Fruit fly (Drosophila melanogaster) whole organism, adult: Measurements from ENCODE around the gene Lcp65Ac.

ENCODE experiments used
- CG11617 ChIP-seq: fragments of 200-800 bp; sonication (Bioruptor generic); optimal IDR thresholded peaks from 2 replicates; lab custom pipeline; 2017; ENCODE audit warnings: mild to moderate bottlenecking, missing biosample characterization, missing genetic modification reagents, missing genetic modification characterization
- CG12768 ChIP-seq: fragments of 200-800 bp; sonication (Bioruptor generic); optimal IDR thresholded peaks from 2 replicates; lab custom pipeline; 2017; ENCODE audit warnings: missing biosample characterization, missing genetic modification characterization, mild to moderate bottlenecking, moderate library complexity, missing genetic modification reagents
- CG14711 ChIP-seq: fragments of 200-800 bp; sonication (Bioruptor generic); optimal IDR thresholded peaks from 2 replicates; lab custom pipeline; 2018; ENCODE audit warnings: missing biosample characterization, mild to moderate bottlenecking, missing genetic modification characterization, moderate library complexity
- CG1620 ChIP-seq: fragments of 200-800 bp; sonication (Bioruptor generic); optimal IDR thresholded peaks from 2 replicates; lab custom pipeline; 2016; ENCODE audit warnings: missing biosample characterization, missing genetic modification characterization
- CG33017 ChIP-seq: fragments of 200-800 bp; sonication (Bioruptor generic); optimal IDR thresholded peaks from 2 replicates; lab custom pipeline; 2018; ENCODE audit warnings: missing biosample characterization, mild to moderate bottlenecking, missing genetic modification characterization, moderate library complexity
- CG5204 ChIP-seq: fragments of 200-800 bp; sonication (Bioruptor generic); optimal IDR thresholded peaks from 2 replicates; lab custom pipeline; 2016; ENCODE audit warnings: missing biosample characterization, missing genetic modification characterization
- CG7045 ChIP-seq: fragments of 200-800 bp; sonication (Bioruptor generic); optimal IDR thresholded peaks from 2 replicates; lab custom pipeline; 2017; ENCODE audit warnings: missing biosample characterization, mild to moderate bottlenecking, missing genetic modification characterization
- CG7101 ChIP-seq: fragments of 200-800 bp; sonication (Bioruptor generic); optimal IDR thresholded peaks from 2 replicates; lab custom pipeline; 2018; ENCODE audit warnings: missing biosample characterization, mild to moderate bottlenecking, missing genetic modification characterization, moderate library complexity
- Clk ChIP-seq: fragments of 200-800 bp; sonication (Bioruptor generic); optimal IDR thresholded peaks from 2 replicates; lab custom pipeline; 2017; ENCODE audit warnings: missing biosample characterization, missing genetic modification characterization
- Crg-1 ChIP-seq: fragments of 200-800 bp; sonication (Bioruptor generic); optimal IDR thresholded peaks from 2 replicates; lab custom pipeline; 2016; ENCODE audit warnings: missing biosample characterization, missing genetic modification characterization
- Hr96 ChIP-seq: fragments of 200-800 bp; sonication (Bioruptor generic); optimal IDR thresholded peaks from 2 replicates; lab custom pipeline; 2016; ENCODE audit warnings: missing biosample characterization, missing genetic modification characterization
- Mnt ChIP-seq: fragments of 200-800 bp; sonication (Bioruptor generic); optimal IDR thresholded peaks from 2 replicates; lab custom pipeline; 2016; ENCODE audit warnings: missing biosample characterization, mild to moderate bottlenecking, missing genetic modification characterization
- bab1 ChIP-seq: fragments of 200-800 bp; sonication (Bioruptor generic); optimal IDR thresholded peaks from 3 replicates; lab custom pipeline; 2019; ENCODE audit warnings: missing biosample characterization, mild to moderate bottlenecking, missing genetic modification characterization, moderate library complexity
- cic ChIP-seq: fragments of 200-800 bp; sonication (Bioruptor generic); optimal IDR thresholded peaks from 2 replicates; lab custom pipeline; 2017; ENCODE audit warnings: missing biosample characterization, mild to moderate bottlenecking, missing genetic modification characterization, moderate library complexity
- cnc ChIP-seq, 2 experiments: fragments of >200 bp; optimal IDR thresholded peaks; 2 replicates each; lab custom pipeline; 2017
- kay ChIP-seq: fragments of 200-800 bp; sonication (Bioruptor generic); peaks from one replicate; lab custom pipeline; 2016; ENCODE audit warnings: missing biosample characterization, missing genetic modification characterization, borderline replicate concordance
- ovo ChIP-seq: fragments of 200-800 bp; sonication (Bioruptor generic); optimal IDR thresholded peaks from 2 replicates; lab custom pipeline; 2016; ENCODE audit warnings: missing biosample characterization, missing genetic modification characterization
- pad ChIP-seq: fragments of 200-800 bp; sonication (Bioruptor generic); optimal IDR thresholded peaks from 3 replicates; lab custom pipeline; 2017; ENCODE audit warnings: missing biosample characterization, missing genetic modification characterization, mild to moderate bottlenecking, moderate library complexity, missing genetic modification reagents
- tj ChIP-seq: fragments of 200-800 bp; sonication (Bioruptor generic); optimal IDR thresholded peaks from 3 replicates; lab custom pipeline; 2017; ENCODE audit warnings: missing biosample characterization, mild to moderate bottlenecking, missing genetic modification characterization, moderate library complexity
- toe ChIP-seq: fragments of 200-800 bp; sonication (Bioruptor generic); optimal IDR thresholded peaks from 2 replicates; lab custom pipeline; 2016; ENCODE audit warnings: missing biosample characterization, missing genetic modification characterization

The Lcp65Ac gene

DNA sequence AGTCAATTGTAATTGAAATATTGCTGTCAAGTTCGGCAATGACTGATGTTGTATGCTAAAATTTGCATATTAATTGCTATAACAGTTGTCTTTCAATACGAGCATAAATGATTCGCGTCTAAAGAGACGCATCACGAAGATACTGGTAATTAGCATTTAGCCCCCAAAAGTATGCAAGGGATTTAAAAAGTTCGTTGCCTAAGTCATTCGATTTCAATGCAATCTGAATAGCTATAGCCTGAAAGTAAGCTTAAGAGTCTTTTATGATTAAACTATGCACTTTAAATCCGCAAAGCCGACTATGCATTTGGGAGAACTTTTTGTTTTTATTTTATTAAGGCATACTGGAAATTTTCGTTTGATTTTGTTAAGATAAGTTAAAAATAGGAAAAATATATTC lies 15.0 kb upstream of the Lcp65Ac start:
- TF ChIP-seq CG7045, result no peak
- no peak for TF ChIP-seq bab1 (GFP tag; lab: Kevin White, UChicago)
- no peak for TF ChIP-seq kay (GFP tag; lab: Kevin White, UChicago)
- no peak for TF ChIP-seq Clk (GFP tag; lab: Kevin White, UChicago)
- no peak for TF ChIP-seq CG14711 (tag; lab: Kevin White, UChicago)
- TF ChIP-seq CG5204 (GFP tag; lab: Kevin White, UChicago), result no peak
- no peak for TF ChIP-seq pad (GFP tag; lab: Kevin White, UChicago)
- TF ChIP-seq cic (GFP tag; lab: Kevin White, UChicago), result no peak
- TF ChIP-seq toe (GFP tag; lab: Kevin White, UChicago), result no peak
- no peak for TF ChIP-seq CG33017
- no peak for TF ChIP-seq CG11617
- no peak for TF ChIP-seq ovo
- TF ChIP-seq tj (GFP tag; lab: Kevin White, UChicago), result no peak
- no peak for TF ChIP-seq Crg-1 (GFP tag; lab: Kevin White, UChicago)
- TF ChIP-seq CG1620 (GFP tag; lab: Kevin White, UChicago), result no peak
- no peak for TF ChIP-seq Hr96 (GFP tag; lab: Kevin White, UChicago)
- no peak for TF ChIP-seq CG7101 (tag; lab: Kevin White, UChicago)

DNA sequence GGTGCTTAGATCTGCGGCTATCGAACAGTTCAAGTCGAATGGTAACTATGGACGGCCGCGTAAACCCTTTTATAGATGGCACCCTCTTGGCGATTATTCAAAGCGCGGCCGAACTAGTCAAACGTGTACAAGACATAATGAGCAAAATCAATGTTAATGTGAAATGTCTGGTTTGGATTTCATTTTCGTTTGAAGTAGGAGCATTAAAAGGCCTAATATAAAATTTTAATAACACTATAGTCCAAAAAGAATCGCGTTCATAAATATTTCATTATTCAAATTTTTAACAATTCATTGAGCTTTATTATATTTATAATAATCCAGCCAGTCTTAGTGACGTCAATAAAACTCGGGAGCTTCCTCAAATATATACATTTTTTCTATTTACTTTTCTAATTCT lies 13.7 kb upstream of the Lcp65Ac start, which contains the start of gene Lcp65Ag3:
Gene Lcp65Ag3 (minus strand): TSS at position 46 of the 400 bp plus-strand sequence.
- TF ChIP-seq CG14711 (tag; lab: Kevin White, UChicago) (no peak), Mnt (GFP tag; lab: Kevin White, UChicago) (no peak), bab1 (GFP tag; lab: Kevin White, UChicago) (no peak), tj (GFP tag; lab: Kevin White, UChicago) (no peak)

- TF ChIP-seq CG12768 (GFP tag; lab: Kevin White, UChicago) (no peak), Mnt (GFP tag; lab: Kevin White, UChicago) (no peak), pad (GFP tag; lab: Kevin White, UChicago) (no peak), ovo (no peak), Crg-1 (GFP tag; lab: Kevin White, UChicago) (no peak), CG1620 (GFP tag; lab: Kevin White, UChicago) (no peak), CG11617 (no peak)
Observed at dm6 chr3L:6132009-6132408, 12.6 kb upstream of the Lcp65Ac start, which contains the start of gene Cpr65Au. Gene Cpr65Au (minus strand): TSS chr3L:6132109.

DNA sequence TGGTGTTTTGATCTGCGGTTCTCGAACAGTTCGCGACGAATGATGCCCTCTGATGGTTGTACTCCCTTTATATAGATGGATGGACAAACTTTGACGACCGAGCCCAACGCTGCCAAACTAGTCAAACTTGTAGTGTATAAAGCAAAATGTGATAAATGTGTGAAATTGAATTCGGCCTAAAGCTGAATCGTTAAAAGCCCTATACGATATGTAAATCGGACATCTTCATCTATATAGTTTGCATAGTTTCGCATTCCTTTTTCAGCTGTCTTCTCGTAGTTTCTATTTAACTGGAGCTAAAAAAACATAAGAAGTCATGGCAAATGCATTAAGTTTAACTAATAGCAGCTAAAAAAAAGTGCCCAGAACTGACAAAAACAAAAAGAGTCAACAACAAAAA lies 11.1 kb upstream of the Lcp65Ac start, which contains the start of gene Lcp65Ag2:
Gene Lcp65Ag2 (minus strand): TSS at position 48 of the 400 bp plus-strand sequence.
- TF ChIP-seq bab1 (GFP tag; lab: Kevin White, UChicago) (no peak), cnc (optimal IDR thresholded peaks at IDR 0.05; lab: Kevin White, UChicago) (no peak), CG33017 (no peak), CG11617 (no peak), toe (GFP tag; lab: Kevin White, UChicago) (no peak), CG1620 (GFP tag; lab: Kevin White, UChicago) (no peak), CG12768 (GFP tag; lab: Kevin White, UChicago) (no peak), cic (GFP tag; lab: Kevin White, UChicago) (no peak), ovo (no peak), CG7101 (tag; lab: Kevin White, UChicago) (no peak), CG5204 (GFP tag; lab: Kevin White, UChicago) (no peak), tj (GFP tag; lab: Kevin White, UChicago) (no peak), Clk (GFP tag; lab: Kevin White, UChicago) (no peak), CG14711 (tag; lab: Kevin White, UChicago) (no peak), pad (GFP tag; lab: Kevin White, UChicago) (no peak)

DNA sequence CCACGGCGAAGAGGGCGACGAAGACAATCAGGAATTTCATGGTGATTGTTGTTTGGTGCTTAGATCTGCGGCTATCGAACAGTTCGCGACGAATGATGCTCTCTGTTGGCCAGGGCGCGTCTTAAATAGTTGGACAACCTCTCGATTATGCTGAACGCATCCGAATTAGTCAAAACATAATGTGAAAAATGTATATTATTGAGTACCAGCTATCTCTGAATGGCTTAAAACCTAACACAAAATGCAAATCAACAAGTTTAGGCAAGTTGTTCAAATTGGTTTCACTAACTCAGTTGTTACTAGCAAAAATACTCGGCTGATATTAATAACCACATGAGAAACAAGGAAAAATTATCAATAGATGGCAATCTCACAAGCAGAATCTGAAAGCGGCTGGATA lies 9.4 kb upstream of the Lcp65Ac start, which contains the start of gene Lcp65Ag1:
Gene Lcp65Ag1 (minus strand): TSS at position 101 of the 400 bp plus-strand sequence.
- TF ChIP-seq Clk (GFP tag; lab: Kevin White, UChicago) (no peak), Hr96 (GFP tag; lab: Kevin White, UChicago) (no peak), CG14711 (tag; lab: Kevin White, UChicago) (no peak), CG33017 (no peak), pad (GFP tag; lab: Kevin White, UChicago) (no peak), ovo (no peak), Crg-1 (GFP tag; lab: Kevin White, UChicago) (no peak), CG11617 (no peak)

dm6 chr3L:6136691-6137090 lies 7.9 kb upstream of the Lcp65Ac start, which contains the start of gene Lcp65Af:
Gene Lcp65Af (minus strand): TSS chr3L:6136791.
- TF ChIP-seq cnc (optimal IDR thresholded peaks at IDR 0.05; lab: Kevin White, UChicago) (no peak), Crg-1 (GFP tag; lab: Kevin White, UChicago) (no peak), CG1620 (GFP tag; lab: Kevin White, UChicago) (no peak), cic (GFP tag; lab: Kevin White, UChicago) (no peak), Clk (GFP tag; lab: Kevin White, UChicago) (no peak), CG7101 (tag; lab: Kevin White, UChicago) (no peak), toe (GFP tag; lab: Kevin White, UChicago) (no peak), CG11617 (no peak), kay (GFP tag; lab: Kevin White, UChicago) (no peak), Hr96 (GFP tag; lab: Kevin White, UChicago) (no peak), CG5204 (GFP tag; lab: Kevin White, UChicago) (no peak)

DNA sequence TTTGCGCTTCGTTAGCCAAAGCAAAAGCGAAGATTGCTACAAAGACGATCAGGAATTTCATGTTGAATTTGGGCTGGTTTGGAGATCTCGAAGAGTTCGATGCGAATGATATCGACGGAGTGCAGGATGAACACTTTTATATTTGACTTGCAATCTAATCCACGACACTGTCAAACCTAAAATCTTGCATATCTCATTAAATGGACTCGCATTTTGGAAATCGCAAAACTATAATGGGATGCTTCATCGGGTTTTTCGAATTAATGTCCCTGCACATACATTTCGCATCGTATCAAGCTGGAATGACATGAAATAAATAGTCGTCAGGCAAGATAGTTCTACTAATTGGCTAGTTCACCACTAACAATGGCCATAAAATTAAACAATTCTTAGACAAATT lies 6.6 kb upstream of the Lcp65Ac start, which contains the start of gene Lcp65Ae:
Gene Lcp65Ae (minus strand): TSS at position 101 of the 400 bp plus-strand sequence.
- TF ChIP-seq CG7101 (tag; lab: Kevin White, UChicago) (no peak), bab1 (GFP tag; lab: Kevin White, UChicago) (no peak), CG7045 (no peak), CG11617 (no peak), toe (GFP tag; lab: Kevin White, UChicago) (no peak), CG14711 (tag; lab: Kevin White, UChicago) (no peak), tj (GFP tag; lab: Kevin White, UChicago) (no peak), pad (GFP tag; lab: Kevin White, UChicago) (no peak), Mnt (GFP tag; lab: Kevin White, UChicago) (no peak), Clk (GFP tag; lab: Kevin White, UChicago) (no peak), CG1620 (GFP tag; lab: Kevin White, UChicago) (no peak), CG5204 (GFP tag; lab: Kevin White, UChicago) (no peak), ovo (no peak), Hr96 (GFP tag; lab: Kevin White, UChicago) (no peak), cic (GFP tag; lab: Kevin White, UChicago) (no peak), CG12768 (GFP tag; lab: Kevin White, UChicago) (no peak)
